Worm (Caenorhabditis elegans): ENCODE data around the gene math-6.

DNA sequence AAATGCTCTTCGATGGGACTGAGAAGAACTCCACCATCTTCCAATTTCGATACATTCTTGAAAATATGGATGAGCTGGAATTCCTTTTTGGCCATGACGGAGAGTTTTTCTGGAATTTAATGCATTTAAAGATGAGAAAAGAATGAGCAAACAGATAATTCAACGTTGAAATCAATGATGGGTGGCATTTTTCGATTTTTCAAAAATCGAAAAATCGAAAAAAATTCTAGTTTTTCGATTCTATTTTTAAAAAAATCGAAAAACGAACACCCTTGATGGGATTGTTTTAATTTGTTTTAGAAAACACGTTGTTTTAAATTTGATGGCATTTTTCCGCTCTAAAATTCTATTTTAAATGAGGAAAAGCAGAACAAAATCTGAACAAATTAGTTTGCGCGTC is 28.2 kb upstream of the math-6 start, which contains the start of gene math-31:
- no peak for TF ChIP-seq Y79H2A.3 (GFP tag; conservative IDR thresholded peaks at IDR 0.05)
- no peak for TF ChIP-seq F39B2.1 (GFP tag; IDR thresholded peaks at IDR 0.05)
- no peak for TF ChIP-seq pbrm-1 (GFP tag; IDR thresholded peaks at IDR 0.05)
